Fruit fly (Drosophila melanogaster) whole organism, embryonic: ENCODE measurements around the gene mag.

Experiments
- Awh ChIP-seq: fragments of 200-800 bp; sonication (Bioruptor generic); IDR thresholded peaks from 2 replicates; pipeline ENCODE4, ENCODE4 v1.3.6; 2022; ENCODE audit warnings: missing biosample characterization, missing genetic modification characterization
- CG10274 ChIP-seq: fragments of 200-800 bp; sonication (Bioruptor generic); optimal IDR thresholded peaks from 3 replicates; lab custom pipeline; 2017; ENCODE audit warnings: missing biosample characterization, mild to moderate bottlenecking, missing genetic modification characterization
- CG11247 ChIP-seq: fragments of 200-800 bp; sonication (Bioruptor generic); IDR thresholded peaks from 2 replicates; pipeline ENCODE4 v1.3.6; 2022; ENCODE audit warnings: missing biosample characterization, missing genetic modification characterization
- CG11398 ChIP-seq: fragments of 200-800 bp; sonication (Bioruptor generic); optimal IDR thresholded peaks from 2 replicates; lab custom pipeline; 2016; ENCODE audit warnings: missing biosample characterization, missing genetic modification characterization
- CG11696 ChIP-seq: fragments of 200-800 bp; sonication (Bioruptor generic); IDR thresholded peaks from 2 replicates; pipeline ENCODE4 v1.3.6; 2022; ENCODE audit warnings: missing biosample characterization, missing genetic modification characterization
- CG11723 ChIP-seq: fragments of 200-800 bp; sonication (Bioruptor generic); optimal IDR thresholded peaks from 2 replicates; lab custom pipeline; 2017; ENCODE audit warnings: missing biosample characterization, mild to moderate bottlenecking, missing genetic modification characterization
- CG13624 ChIP-seq: fragments of 200-800 bp; sonication (Bioruptor generic); optimal IDR thresholded peaks from 2 replicates; lab custom pipeline; 2016; ENCODE audit warnings: missing biosample characterization, missing genetic modification characterization
- CG14710 ChIP-seq: fragments of 200-800 bp; sonication (Bioruptor generic); optimal IDR thresholded peaks from 3 replicates; lab custom pipeline; 2019; ENCODE audit warnings: missing biosample characterization, mild to moderate bottlenecking, missing genetic modification characterization, moderate library complexity
- CG1647 ChIP-seq: fragments of 200-800 bp; sonication (Bioruptor generic); optimal IDR thresholded peaks from 3 replicates; lab custom pipeline; 2016; ENCODE audit warnings: missing biosample characterization, missing genetic modification characterization
- CG17186 ChIP-seq: fragments of 200-800 bp; sonication (Bioruptor generic); optimal IDR thresholded peaks from 3 replicates; lab custom pipeline; 2017; ENCODE audit warnings: missing biosample characterization, missing genetic modification reagents, missing genetic modification characterization
- CG17359 ChIP-seq: fragments of 200-800 bp; sonication (Bioruptor generic); optimal IDR thresholded peaks from 3 replicates; lab custom pipeline; 2018; ENCODE audit warnings: missing biosample characterization, mild to moderate bottlenecking, missing genetic modification characterization, moderate library complexity
- CG17568 ChIP-seq: fragments of 200-800 bp; sonication (Bioruptor generic); optimal IDR thresholded peaks from 2 replicates; lab custom pipeline; 2018; ENCODE audit warnings: missing biosample characterization, mild to moderate bottlenecking, missing genetic modification characterization, moderate library complexity
- CG18764 ChIP-seq: fragments of 200-800 bp; sonication (Bioruptor generic); optimal IDR thresholded peaks from 3 replicates; lab custom pipeline; 2016; ENCODE audit warnings: missing biosample characterization, missing genetic modification characterization
- CG30020 ChIP-seq: fragments of 200-800 bp; optimal IDR thresholded peaks from 2 replicates; lab custom pipeline; 2019; ENCODE audit warnings: missing biosample characterization, mild to moderate bottlenecking, missing genetic modification characterization, moderate library complexity
- CG32772 ChIP-seq: fragments of 200-800 bp; sonication (Bioruptor generic); IDR thresholded peaks from 2 replicates; pipeline ENCODE4 v1.3.6; 2022; ENCODE audit warnings: missing biosample characterization, missing genetic modification characterization
- CG3847 ChIP-seq: fragments of 200-800 bp; sonication (Bioruptor generic); IDR thresholded peaks from 2 replicates; pipeline ENCODE4 v1.3.6; 2022; ENCODE audit warnings: missing biosample characterization, missing genetic modification characterization
- CG4424 ChIP-seq: fragments of 200-800 bp; sonication (Bioruptor generic); optimal IDR thresholded peaks from 3 replicates; lab custom pipeline; 2016; ENCODE audit warnings: missing biosample characterization, missing genetic modification characterization
- CG6272 ChIP-seq: fragments of 200-800 bp; sonication (Bioruptor generic); IDR thresholded peaks from 2 replicates; pipeline ENCODE4 v1.3.6; 2022; ENCODE audit warnings: missing biosample characterization, missing genetic modification characterization
- CG7839 ChIP-seq: fragments of 200-800 bp; sonication (Bioruptor generic); optimal IDR thresholded peaks from 3 replicates; lab custom pipeline; 2018; ENCODE audit warnings: missing biosample characterization, mild to moderate bottlenecking, missing genetic modification characterization, moderate library complexity
- Camta ChIP-seq: fragments of 200-800 bp; sonication (Bioruptor generic); optimal IDR thresholded peaks from 2 replicates; lab custom pipeline; 2016; ENCODE audit warnings: missing biosample characterization, missing genetic modification characterization
- Deaf1 ChIP-seq: fragments of 200-800 bp; optimal IDR thresholded peaks from 3 replicates; lab custom pipeline; 2019; ENCODE audit warnings: missing biosample characterization, mild to moderate bottlenecking, missing genetic modification characterization, moderate library complexity
- H15 ChIP-seq: fragments of 200-800 bp; sonication (Bioruptor generic); IDR thresholded peaks from 3 replicates; pipeline ENCODE4 v1.3.6; 2022; ENCODE audit warnings: missing biosample characterization, missing genetic modification characterization
- Hr39 ChIP-seq: fragments of >200 bp; optimal IDR thresholded peaks from 2 replicates; lab custom pipeline; 2017
- NFAT ChIP-seq: fragments of 200-800 bp; sonication (Bioruptor generic); IDR thresholded peaks from 2 replicates; pipeline ENCODE4 v1.3.6; 2022; ENCODE audit warnings: missing biosample characterization, missing genetic modification characterization
- Sry-β ChIP-seq: fragments of 200-800 bp; sonication (Bioruptor generic); optimal IDR thresholded peaks from 2 replicates; lab custom pipeline; 2018; ENCODE audit warnings: missing biosample characterization, mild to moderate bottlenecking, missing genetic modification characterization, moderate library complexity
- TFAM ChIP-seq: fragments of 200-800 bp; sonication (Bioruptor generic); optimal IDR thresholded peaks from 2 replicates; lab custom pipeline; 2017; ENCODE audit warnings: missing biosample characterization, missing genetic modification characterization, inconsistent platforms
- ase ChIP-seq: fragments of 200-800 bp; sonication (Bioruptor generic); IDR thresholded peaks from 3 replicates; pipeline ENCODE4 v1.3.6; 2022; ENCODE audit warnings: missing biosample characterization, missing genetic modification characterization
- chinmo ChIP-seq: fragments of 200-800 bp; sonication (Bioruptor generic); IDR thresholded peaks from 4 replicates; pipeline ENCODE4 v1.3.6; 2022; ENCODE audit warnings: missing biosample characterization, missing genetic modification characterization; ENCODE audit not compliant: partially characterized antibody
- ci ChIP-seq: fragments of 200-800 bp; sonication (Bioruptor generic); IDR thresholded peaks from 3 replicates; pipeline ENCODE4 v1.3.6; 2022; ENCODE audit warnings: missing biosample characterization, missing genetic modification characterization
- dan ChIP-seq: fragments of 200-800 bp; sonication (Bioruptor generic); IDR thresholded peaks from 2 replicates; pipeline ENCODE4 v1.3.6; 2022; ENCODE audit warnings: missing biosample characterization, missing genetic modification characterization
- dimm ChIP-seq: fragments of 200-800 bp; sonication (Bioruptor generic); IDR thresholded peaks from 2 replicates; pipeline ENCODE4 v1.3.6; 2022; ENCODE audit warnings: missing biosample characterization, missing genetic modification characterization
- dm ChIP-seq: fragments of 200-800 bp; sonication (Bioruptor generic); optimal IDR thresholded peaks from 3 replicates; lab custom pipeline; 2016; ENCODE audit warnings: missing biosample characterization, missing genetic modification characterization
- dmrt99B ChIP-seq: fragments of 200-800 bp; sonication (Bioruptor generic); optimal IDR thresholded peaks from 2 replicates; lab custom pipeline; 2018; ENCODE audit warnings: missing biosample characterization, mild to moderate bottlenecking, missing genetic modification characterization, moderate library complexity
- gcm ChIP-seq: fragments of 200-800 bp; sonication (Bioruptor generic); optimal IDR thresholded peaks from 2 replicates; lab custom pipeline; 2019; ENCODE audit warnings: missing biosample characterization, mild to moderate bottlenecking, missing genetic modification characterization, moderate library complexity
- grau ChIP-seq: fragments of 200-800 bp; optimal IDR thresholded peaks from 3 replicates; lab custom pipeline; 2019; ENCODE audit warnings: missing biosample characterization, mild to moderate bottlenecking, missing genetic modification characterization, moderate library complexity
- gsb ChIP-seq: fragments of 200-800 bp; sonication (Bioruptor generic); IDR thresholded peaks from 2 replicates; pipeline ENCODE4 v1.3.6; 2022; ENCODE audit warnings: missing biosample characterization, missing genetic modification characterization
- gt ChIP-seq: fragments of 200-800 bp; sonication (Bioruptor generic); IDR thresholded peaks from 2 replicates; pipeline ENCODE4 v1.3.6; 2022; ENCODE audit warnings: missing biosample characterization, missing genetic modification characterization
- hb ChIP-seq: fragments of 200-800 bp; sonication (Bioruptor generic); IDR thresholded peaks from 3 replicates; pipeline ENCODE4 v1.3.6; 2022; ENCODE audit warnings: missing biosample characterization, missing genetic modification characterization; ENCODE audit not compliant: partially characterized antibody
- hbn ChIP-seq: fragments of 200-800 bp; sonication (Bioruptor generic); IDR thresholded peaks from 2 replicates; pipeline ENCODE4 v1.3.6; 2022; ENCODE audit warnings: missing biosample characterization, missing genetic modification characterization; ENCODE audit not compliant: partially characterized antibody
- her ChIP-seq: fragments of 200-800 bp; sonication (Bioruptor generic); optimal IDR thresholded peaks from 2 replicates; lab custom pipeline; 2016; ENCODE audit warnings: missing biosample characterization, missing genetic modification characterization
- hth ChIP-seq: fragments of >200 bp; optimal IDR thresholded peaks from 2 replicates; lab custom pipeline; 2017; ENCODE audit warnings: inconsistent platforms
- jing ChIP-seq: fragments of 200-800 bp; sonication (Bioruptor generic); optimal IDR thresholded peaks from 2 replicates; lab custom pipeline; 2018; ENCODE audit warnings: missing biosample characterization, mild to moderate bottlenecking, missing genetic modification characterization
- jumu ChIP-seq: fragments of 200-800 bp; sonication (Bioruptor generic); optimal IDR thresholded peaks from 3 replicates; lab custom pipeline; 2016; ENCODE audit warnings: missing biosample characterization, missing genetic modification characterization
- knrl ChIP-seq: fragments of 200-800 bp; sonication (Bioruptor generic); IDR thresholded peaks from 3 replicates; pipeline ENCODE4 v1.3.6; 2022; ENCODE audit warnings: missing biosample characterization, missing genetic modification characterization; ENCODE audit not compliant: partially characterized antibody
- run ChIP-seq: fragments of 200-800 bp; sonication (Bioruptor generic); optimal IDR thresholded peaks from 3 replicates; lab custom pipeline; 2018; ENCODE audit warnings: missing biosample characterization, mild to moderate bottlenecking, missing genetic modification characterization
- sens ChIP-seq: fragments of 200-800 bp; sonication (Bioruptor generic); peaks from one replicate; lab custom pipeline; 2016; ENCODE audit warnings: missing biosample characterization, missing genetic modification characterization
- stc ChIP-seq: fragments of 200-800 bp; sonication (Bioruptor generic); IDR thresholded peaks from 2 replicates; pipeline ENCODE4 v1.3.6; 2022; ENCODE audit warnings: missing biosample characterization, missing genetic modification characterization
- stwl ChIP-seq: fragments of 200-800 bp; sonication (Bioruptor generic); optimal IDR thresholded peaks from 3 replicates; lab custom pipeline; 2018; ENCODE audit warnings: missing biosample characterization, mild to moderate bottlenecking, missing genetic modification characterization, moderate library complexity
- trem ChIP-seq: fragments of 200-800 bp; optimal IDR thresholded peaks from 3 replicates; lab custom pipeline; 2019; ENCODE audit warnings: missing biosample characterization, mild to moderate bottlenecking, missing genetic modification characterization, moderate library complexity
- ttk ChIP-seq: fragments of 200-800 bp; sonication (Bioruptor generic); IDR thresholded peaks from 2 replicates; pipeline ENCODE4 v2.1.2; 2022; ENCODE audit warnings: missing biosample characterization, missing genetic modification characterization

Gene mag

dm6 chr3L:20473021-20473799 is 12.7 kb downstream of the mag start, which contains the start of the genes CG32428 and CG5969 (continued):
- TF ChIP-seq dmrt99B (peak; percentile 54), sens (GFP tag; lab: Kevin White, UChicago) (peak; percentile 22), stc (GFP tag; lab: Robert Waterston, UW) (no peak), CG17186 (GFP tag; lab: Kevin White, UChicago) (no peak), dm (GFP tag; lab: Kevin White, UChicago) (peak; percentile 35), jumu (GFP tag; lab: Kevin White, UChicago) (no peak), CG1647 (GFP tag; lab: Kevin White, UChicago) (no peak), grau (peak; percentile 62), hth (lab: Kevin White, UChicago) (no peak), Sry-β (no peak), CG6272 (0 out of 2 replicates have a peak, but pooled peaks have one; percentile 24), CG10274 (GFP tag; lab: Kevin White, UChicago) (no peak), CG18764 (peak; percentile 13), dimm (GFP tag; lab: Robert Waterston, UW) (no peak), CG11723 (GFP tag; lab: Kevin White, UChicago) (no peak), CG11398 (GFP tag; lab: Kevin White, UChicago) (no peak), H15 (GFP tag; lab: Robert Waterston, UW) (peak; percentile 50; the same call in 2 of the 3 replicates), stwl (tag; lab: Kevin White, UChicago) (peak; percentile 59), hb (GFP tag; lab: Robert Waterston, UW) (no peak), ci (peak; percentile 36; the same call in 2 of the 3 replicates), jing (no peak), CG30020 (tag; lab: Kevin White, UChicago) (peak; percentile 65), chinmo (GFP tag; lab: Robert Waterston, UW) (peak; percentile 64; the same call in 1 of the 4 replicates), CG7839 (peak; percentile 76), hbn (GFP tag; lab: Robert Waterston, UW) (no peak), CG3847 (GFP tag; lab: Robert Waterston, UW) (peak; percentile 71), CG13624 (peak; percentile 31), TFAM (GFP tag; lab: Kevin White, UChicago) (no peak), trem (tag; lab: Kevin White, UChicago) (peak; percentile 75), Awh (GFP tag; lab: Robert Waterston, UW) (no peak), ase (GFP tag; lab: Robert Waterston, UW) (peak; percentile 50; the same call in 1 of the 3 replicates), CG17568 (GFP tag; lab: Kevin White, UChicago) (no peak), gcm (GFP tag; lab: Kevin White, UChicago) (peak; percentile 32), Hr39 (no peak), gt (GFP tag; lab: Robert Waterston, UW) (no peak), CG11696 (GFP tag; lab: Robert Waterston, UW) (peak; percentile 92), gsb (GFP tag; lab: Robert Waterston, UW) (0 out of 2 replicates have a peak, but pooled peaks have one; percentile 23), CG32772 (peak; percentile 49; the same call in 1 of the 2 replicates), Deaf1 (peak; percentile 55), CG11247 (GFP tag; lab: Robert Waterston, UW) (peak; percentile 61), CG17359 (tag; lab: Kevin White, UChicago) (peak; percentile 43), Camta (GFP tag; lab: Kevin White, UChicago) (no peak), run (tag; lab: Kevin White, UChicago) (peak; percentile 14), ttk (GFP tag; lab: Robert Waterston, UW) (no peak), CG4424 (GFP tag; lab: Kevin White, UChicago) (peak; percentile 37), NFAT (GFP tag; lab: Robert Waterston, UW) (peak; percentile 71), her (GFP tag; lab: Kevin White, UChicago) (no peak), CG14710 (tag; lab: Kevin White, UChicago) (peak; percentile 96), knrl (GFP tag; lab: Robert Waterston, UW) (no peak), dan (GFP tag; lab: Robert Waterston, UW) (no peak)
